Fruit fly (Drosophila melanogaster): ENCODE results near the gene CG32815.

Gene CG32815

dm6 chrX:964012-964411 is 31.7 kb downstream of the CG32815 start:
- TF ChIP-seq HLH3B (GFP tag; IDR thresholded peaks at IDR 0.05), result no peak
- TF ChIP-seq CG6175 (GFP tag; IDR thresholded peaks at IDR 0.05), result no peak
- no peak for TF ChIP-seq CG15601 (tag; optimal IDR thresholded peaks at IDR 0.05)
- TF ChIP-seq CG7987 (GFP tag; optimal IDR thresholded peaks at IDR 0.05), result no peak
- no peak for TF ChIP-seq CG17612 (GFP tag; IDR thresholded peaks at IDR 0.05)
- TF ChIP-seq toy (GFP tag; IDR thresholded peaks at IDR 0.05), result no peak
- no peak for TF ChIP-seq ato (GFP tag; IDR thresholded peaks at IDR 0.05; ENCODE audit: partially characterized antibody)
- TF ChIP-seq dysf (GFP tag; IDR thresholded peaks at IDR 0.05), result peak; percentile 32; the same call in 1 of the 3 replicates
- TF ChIP-seq ttk (GFP tag; IDR thresholded peaks at IDR 0.05), result 0 out of 2 replicates have a peak, but pooled peaks have one; percentile 38
- TF ChIP-seq CG33213 (GFP tag; optimal IDR thresholded peaks at IDR 0.05), result no peak
- TF ChIP-seq Scr (GFP tag; IDR thresholded peaks at IDR 0.05; ENCODE audit: partially characterized antibody), result no peak
- TF ChIP-seq Antp (GFP tag; optimal IDR thresholded peaks at IDR 0.05), result no peak
- 0 out of 3 replicates have a peak, but pooled peaks have one; percentile 6 for TF ChIP-seq Optix (GFP tag; IDR thresholded peaks at IDR 0.05)
- TF ChIP-seq CG2875 (GFP tag; optimal IDR thresholded peaks at IDR 0.05), result no peak
- TF ChIP-seq D19A (tag; optimal IDR thresholded peaks at IDR 0.05), result peak; percentile 43
- no peak for TF ChIP-seq peb (GFP tag; IDR thresholded peaks at IDR 0.05)
- no peak for TF ChIP-seq CG30403 (GFP tag; optimal IDR thresholded peaks at IDR 0.05)
- no peak for TF ChIP-seq CG10209 (GFP tag; optimal IDR thresholded peaks at IDR 0.05)
- TF ChIP-seq CG1832 (GFP tag; optimal IDR thresholded peaks at IDR 0.05), result no peak
- no peak for TF ChIP-seq ems (GFP tag; optimal IDR thresholded peaks at IDR 0.05)
- no peak for TF ChIP-seq Dip3 (GFP tag; optimal IDR thresholded peaks at IDR 0.05)
- TF ChIP-seq CG15011 (GFP tag; optimal IDR thresholded peaks at IDR 0.05), result no peak
- peak; percentile 72 for TF ChIP-seq sens (GFP tag)
- TF ChIP-seq CG2678 (tag; optimal IDR thresholded peaks at IDR 0.05), result no peak
- TF ChIP-seq CG9437 (GFP tag; optimal IDR thresholded peaks at IDR 0.05), result no peak
- no peak for TF ChIP-seq CG7963 (GFP tag; IDR thresholded peaks at IDR 0.05; ENCODE audit: partially characterized antibody)
- peak; percentile 34 for TF ChIP-seq CG11504 (tag; optimal IDR thresholded peaks at IDR 0.05)
- TF ChIP-seq CG13287 (GFP tag; IDR thresholded peaks at IDR 0.05; ENCODE audit: partially characterized antibody), result no peak
- no peak for TF ChIP-seq CG2129 (GFP tag; IDR thresholded peaks at IDR 0.05; ENCODE audit: partially characterized antibody)
- peak; percentile 32 for TF ChIP-seq CG18599 (GFP tag; optimal IDR thresholded peaks at IDR 0.05)
- peak; percentile 19 for TF ChIP-seq CG2120 (GFP tag; optimal IDR thresholded peaks at IDR 0.05)
- peak; percentile 50; the same call in 2 of the 3 replicates for TF ChIP-seq row (GFP tag; IDR thresholded peaks at IDR 0.05)
- no peak for TF ChIP-seq p53 (GFP tag; optimal IDR thresholded peaks at IDR 0.05)
- no peak for TF ChIP-seq sd (tag; optimal IDR thresholded peaks at IDR 0.05)
- TF ChIP-seq wor (GFP tag; IDR thresholded peaks at IDR 0.05), result no peak
- TF ChIP-seq Nf-YA (GFP tag; IDR thresholded peaks at IDR 0.05), result no peak
- no peak for TF ChIP-seq Dll (GFP tag; IDR thresholded peaks at IDR 0.05; ENCODE audit: partially characterized antibody)
- TF ChIP-seq CG4424 (GFP tag; optimal IDR thresholded peaks at IDR 0.05), result no peak
- TF ChIP-seq MBD-R2 (GFP tag; IDR thresholded peaks at IDR 0.05), result no peak
- TF ChIP-seq CG4820 (GFP tag; optimal IDR thresholded peaks at IDR 0.05), result no peak
- no peak for TF ChIP-seq pan (optimal IDR thresholded peaks at IDR 0.05)
- TF ChIP-seq pan (GFP tag; optimal IDR thresholded peaks at IDR 0.05 in 1 of 2, IDR thresholded peaks at IDR 0.05 in 1 of 2), result no peak
- no peak for TF ChIP-seq CG10321 (GFP tag; IDR thresholded peaks at IDR 0.05)
- TF ChIP-seq kni (GFP tag; optimal IDR thresholded peaks at IDR 0.05), result no peak
- no peak for TF ChIP-seq al (GFP tag; IDR thresholded peaks at IDR 0.05)
- TF ChIP-seq CG1603 (tag; optimal IDR thresholded peaks at IDR 0.05), result no peak
- TF ChIP-seq stc (GFP tag; IDR thresholded peaks at IDR 0.05), result no peak
- no peak for TF ChIP-seq CG17568 (GFP tag; optimal IDR thresholded peaks at IDR 0.05)
- TF ChIP-seq knrl (GFP tag; IDR thresholded peaks at IDR 0.05; ENCODE audit: partially characterized antibody), result no peak
- no peak for TF ChIP-seq Myb (GFP tag; optimal IDR thresholded peaks at IDR 0.05)
- TF ChIP-seq CG18262 (tag; optimal IDR thresholded peaks at IDR 0.05), result no peak
- no peak for TF ChIP-seq ind (GFP tag; optimal IDR thresholded peaks at IDR 0.05)
